Worm (Caenorhabditis elegans): ENCODE results near the gene clc-32.

The clc-32 gene

ce11 chrV:16158391-16158790 is 17.4 kb upstream of the clc-32 start, which contains the start of gene str-99:
TSS of gene str-99 (minus strand) at chrV:16158491.
- TF ChIP-seq mls-2 (tag; optimal IDR thresholded peaks at IDR 0.05), result no peak
- TF ChIP-seq cnd-1 (tag; optimal IDR thresholded peaks at IDR 0.05), result no peak
- no peak for TF ChIP-seq mep-1 (tag; optimal IDR thresholded peaks at IDR 0.05)
- no peak for TF ChIP-seq zip-8 (tag; optimal IDR thresholded peaks at IDR 0.05)
- no peak for TF ChIP-seq ces-1 (GFP tag; optimal IDR thresholded peaks at IDR 0.05)
- no peak for TF ChIP-seq snpc-4 (tag; optimal IDR thresholded peaks at IDR 0.05)
- TF ChIP-seq nhr-237 (tag; optimal IDR thresholded peaks at IDR 0.05), result no peak
- no peak for TF ChIP-seq ztf-11 (tag; optimal IDR thresholded peaks at IDR 0.05)
- no peak for TF ChIP-seq ham-2 (GFP tag; optimal IDR thresholded peaks at IDR 0.05)
- TF ChIP-seq unc-62 (GFP tag; optimal IDR thresholded peaks at IDR 0.05), result no peak
- TF ChIP-seq bed-3 (GFP tag; optimal IDR thresholded peaks at IDR 0.05), result no peak
- no peak for TF ChIP-seq ceh-43 (GFP tag; optimal IDR thresholded peaks at IDR 0.05)
- TF ChIP-seq sptf-1 (tag; optimal IDR thresholded peaks at IDR 0.05), result no peak
- TF ChIP-seq lin-32 (GFP tag; optimal IDR thresholded peaks at IDR 0.05), result no peak
- no peak for TF ChIP-seq pha-4 (tag; optimal IDR thresholded peaks at IDR 0.05)
- no peak for TF ChIP-seq flh-1 (GFP tag; optimal IDR thresholded peaks at IDR 0.05)
- no peak for TF ChIP-seq blmp-1 (tag; optimal IDR thresholded peaks at IDR 0.05)
- TF ChIP-seq drap-1 (GFP tag; optimal IDR thresholded peaks at IDR 0.05), result no peak
- TF ChIP-seq nhr-28 (tag; optimal IDR thresholded peaks at IDR 0.05), result no peak

DNA sequence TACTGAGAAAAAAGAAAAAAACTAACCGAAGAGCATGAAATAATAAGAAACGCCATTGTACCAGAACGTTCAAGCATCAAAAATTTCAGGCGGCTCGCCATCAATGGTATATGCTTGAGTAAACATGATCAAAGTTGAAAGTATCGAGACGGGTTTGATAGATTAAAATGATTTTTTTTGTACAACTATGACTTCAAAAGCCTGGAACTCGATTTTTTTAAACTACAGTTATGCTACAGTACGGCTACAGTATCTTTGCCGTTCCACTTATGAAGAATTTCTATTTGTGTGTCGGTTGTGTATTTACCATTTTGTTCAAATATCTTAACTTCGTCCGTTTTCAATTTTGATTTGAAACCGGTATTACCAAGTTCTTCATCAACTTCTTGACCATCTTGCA is 14.1 kb upstream of the clc-32 start, which contains the start of gene str-97:
str-97 (minus strand) TSS at position 101 of the 400 bp plus-strand sequence.
- TF ChIP-seq M03D4.4 (tag; optimal IDR thresholded peaks at IDR 0.05) (no peak), ham-2 (GFP tag; optimal IDR thresholded peaks at IDR 0.05) (no peak), ces-1 (GFP tag; optimal IDR thresholded peaks at IDR 0.05) (no peak), pha-4 (tag; optimal IDR thresholded peaks at IDR 0.05) (no peak), nhr-237 (tag; optimal IDR thresholded peaks at IDR 0.05) (no peak), snpc-4 (tag; optimal IDR thresholded peaks at IDR 0.05) (no peak), lin-13 (tag; optimal IDR thresholded peaks at IDR 0.05) (no peak), mep-1 (tag; optimal IDR thresholded peaks at IDR 0.05) (no peak), hlh-1 (tag; optimal IDR thresholded peaks at IDR 0.05) (no peak), ceh-83 (GFP tag; optimal IDR thresholded peaks at IDR 0.05) (no peak), lin-32 (GFP tag; optimal IDR thresholded peaks at IDR 0.05) (no peak), lsy-2 (tag; optimal IDR thresholded peaks at IDR 0.05) (no peak), nhr-12 (tag; optimal IDR thresholded peaks at IDR 0.05) (no peak), unc-62 (GFP tag; optimal IDR thresholded peaks at IDR 0.05) (no peak), bed-3 (GFP tag; optimal IDR thresholded peaks at IDR 0.05) (no peak), nhr-2 (tag; optimal IDR thresholded peaks at IDR 0.05) (no peak), nhr-28 (tag; optimal IDR thresholded peaks at IDR 0.05) (no peak), ceh-39 (tag; optimal IDR thresholded peaks at IDR 0.05) (no peak), ztf-11 (tag; optimal IDR thresholded peaks at IDR 0.05) (no peak), nhr-76 (tag; optimal IDR thresholded peaks at IDR 0.05) (no peak)

- no peak for TF ChIP-seq nhr-237 (tag; optimal IDR thresholded peaks at IDR 0.05)
- TF ChIP-seq mab-5 (tag; optimal IDR thresholded peaks at IDR 0.05), result no peak
- no peak for TF ChIP-seq flh-1 (GFP tag; optimal IDR thresholded peaks at IDR 0.05)
- no peak for TF ChIP-seq unc-120 (tag; optimal IDR thresholded peaks at IDR 0.05; ENCODE audit: poor library complexity, severe bottlenecking)
- no peak for TF ChIP-seq drap-1 (GFP tag; optimal IDR thresholded peaks at IDR 0.05)
- no peak for TF ChIP-seq ceh-43 (GFP tag; optimal IDR thresholded peaks at IDR 0.05)
- TF ChIP-seq sptf-1 (tag; optimal IDR thresholded peaks at IDR 0.05), result no peak
Observed at ce11 chrV:16153375-16153774, 12.4 kb upstream of the clc-32 start, which contains the start of gene str-254. TSS of gene str-254 (minus strand) at chrV:16153475.

DNA sequence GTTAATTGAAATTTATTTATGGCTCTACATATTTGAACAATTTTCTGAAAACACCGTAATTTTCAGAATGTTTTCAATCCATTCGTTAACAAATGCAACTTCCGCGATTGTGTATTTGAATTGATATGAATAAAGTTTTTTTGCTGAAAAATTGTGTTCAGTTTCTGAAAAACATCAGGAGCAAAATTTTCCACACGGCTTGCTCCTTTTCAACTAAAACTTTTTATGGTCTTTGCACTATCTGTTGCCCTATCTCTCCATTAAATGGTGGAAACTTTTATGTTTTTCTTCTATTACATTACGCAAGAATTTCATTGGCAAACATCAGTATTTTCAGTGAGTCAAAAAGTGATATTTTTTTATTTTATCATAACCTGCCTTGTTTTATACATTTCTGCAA is 7.8 kb upstream of the clc-32 start, which contains the start of gene F10A3.4:
F10A3.4 (plus strand) TSS at position 301 of the 400 bp plus-strand sequence.
- TF ChIP-seq elt-3 (tag; optimal IDR thresholded peaks at IDR 0.05) (no peak), ztf-11 (tag; optimal IDR thresholded peaks at IDR 0.05) (no peak), pha-4 (tag; optimal IDR thresholded peaks at IDR 0.05) (no peak), lsy-2 (tag; optimal IDR thresholded peaks at IDR 0.05) (no peak), sptf-1 (tag; optimal IDR thresholded peaks at IDR 0.05) (no peak), bed-3 (GFP tag; optimal IDR thresholded peaks at IDR 0.05) (no peak), nhr-28 (tag; optimal IDR thresholded peaks at IDR 0.05) (no peak), nhr-237 (tag; optimal IDR thresholded peaks at IDR 0.05) (no peak), unc-120 (tag; optimal IDR thresholded peaks at IDR 0.05; ENCODE audit: poor library complexity, severe bottlenecking) (no peak), nhr-2 (tag; optimal IDR thresholded peaks at IDR 0.05) (no peak), unc-62 (GFP tag; optimal IDR thresholded peaks at IDR 0.05) (no peak), elt-1 (tag; optimal IDR thresholded peaks at IDR 0.05; ENCODE audit: borderline replicate concordance, insufficient read depth) (no peak), unc-39 (tag; optimal IDR thresholded peaks at IDR 0.05) (no peak), ces-1 (GFP tag; optimal IDR thresholded peaks at IDR 0.05) (no peak), ham-2 (GFP tag; optimal IDR thresholded peaks at IDR 0.05) (no peak)

Measured in whole organism, mixed stage, embryonic.